In the genomic region with DNA sequence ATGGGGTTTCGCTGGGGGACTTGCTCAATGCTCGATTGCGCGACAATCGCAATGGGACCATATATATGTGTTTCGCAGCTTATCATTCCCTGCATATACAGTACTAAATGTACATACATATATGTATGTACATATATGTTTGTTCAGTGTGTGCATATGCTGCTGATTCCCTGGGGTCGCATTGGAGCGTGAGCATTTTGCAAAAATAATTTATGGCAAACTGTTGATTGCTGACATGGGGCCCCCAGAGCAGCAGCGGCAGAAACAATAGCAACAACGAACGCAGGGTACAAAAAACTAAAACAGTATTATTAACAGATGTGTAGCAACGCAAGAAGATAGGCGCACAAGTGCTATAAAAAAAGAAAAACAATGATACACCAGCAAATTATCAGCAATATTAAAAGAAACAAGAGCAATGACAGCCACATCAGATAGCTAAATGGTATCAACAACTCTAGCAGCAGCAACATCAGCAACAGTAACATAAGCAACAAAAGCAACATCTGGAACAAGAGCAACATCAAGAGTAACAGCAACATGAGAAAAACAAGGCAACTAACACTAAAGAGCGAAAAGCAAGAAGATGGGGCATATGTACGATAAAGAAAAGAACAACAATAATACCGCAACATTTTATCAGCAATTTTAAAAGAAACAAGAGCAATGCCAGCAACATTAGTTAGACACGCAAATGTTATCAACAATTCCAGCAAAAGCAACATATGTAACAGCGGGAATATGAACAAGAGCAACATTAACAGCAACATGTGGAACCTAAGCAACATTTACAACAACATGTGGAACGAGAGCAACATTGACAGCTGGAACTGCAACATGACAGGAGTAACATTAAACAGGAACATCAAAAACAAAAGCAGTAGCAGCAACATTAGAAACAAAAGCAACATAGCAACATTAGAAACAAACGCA, we compare ENCODE assay signal across 1 fruit fly cellular context.
TF ChIP-seq lines count a peak whose summit lies in the region.

No protein-coding gene starts in this region.

TF ChIP-seq in whole organism, embryonic, 481 proteins besides CTCF, POLR2A, EP300 and RAD21 (continued from another document):
- no peak for TF ChIP-seq CG8290 (GFP tag; optimal IDR thresholded peaks at IDR 0.05; lab: Kevin White, UChicago)
- peak in 1 of 2 experiments; percentile 60 for TF ChIP-seq CG8290 (tag; optimal IDR thresholded peaks at IDR 0.05; lab: Kevin White, UChicago)
- no peak for TF ChIP-seq nau (GFP tag; optimal IDR thresholded peaks at IDR 0.05; lab: Kevin White, UChicago)
- TF ChIP-seq CG18764 (GFP tag; optimal IDR thresholded peaks at IDR 0.05; lab: Kevin White, UChicago) = no peak
- peak; percentile 3 for TF ChIP-seq CG3281 (GFP tag; optimal IDR thresholded peaks at IDR 0.05; lab: Kevin White, UChicago)
- no peak for TF ChIP-seq zen (tag; optimal IDR thresholded peaks at IDR 0.05; lab: Kevin White, UChicago)
- no peak for TF ChIP-seq Bgb (GFP tag; IDR thresholded peaks at IDR 0.05; lab: Robert Waterston, UW; ENCODE audit: partially characterized antibody)
- no peak for TF ChIP-seq Hmr (GFP tag; optimal IDR thresholded peaks at IDR 0.05; lab: Kevin White, UChicago)
- peak; percentile 22 for TF ChIP-seq nom (GFP tag; optimal IDR thresholded peaks at IDR 0.05; lab: Kevin White, UChicago)
- no peak for TF ChIP-seq scrt (GFP tag; optimal IDR thresholded peaks at IDR 0.05; lab: Kevin White, UChicago)
- 0 out of 2 replicates have a peak, but pooled peaks have one; percentile 34 for TF ChIP-seq CG9932 (GFP tag; IDR thresholded peaks at IDR 0.05; lab: Robert Waterston, UW)
- TF ChIP-seq CG2199 (GFP tag; IDR thresholded peaks at IDR 0.05; lab: Robert Waterston, UW) = no peak
- no peak for TF ChIP-seq sr (GFP tag; IDR thresholded peaks at IDR 0.05; lab: Robert Waterston, UW)
- no peak for TF ChIP-seq dimm (GFP tag; IDR thresholded peaks at IDR 0.05; lab: Robert Waterston, UW)
- TF ChIP-seq Nf-YA (GFP tag; IDR thresholded peaks at IDR 0.05; lab: Robert Waterston, UW) = 0 out of 2 replicates have a peak, but pooled peaks have one; percentile 5
- no peak for TF ChIP-seq salm (tag; optimal IDR thresholded peaks at IDR 0.05; lab: Kevin White, UChicago)
- TF ChIP-seq Ets65A (GFP tag; lab: Kevin White, UChicago) = peak; percentile 60
- peak; percentile 72 for TF ChIP-seq CG3838 (GFP tag; optimal IDR thresholded peaks at IDR 0.05; lab: Kevin White, UChicago)
- TF ChIP-seq dmrt99B (tag; optimal IDR thresholded peaks at IDR 0.05; lab: Kevin White, UChicago) = no peak
- no peak for TF ChIP-seq stwl (tag; optimal IDR thresholded peaks at IDR 0.05; lab: Kevin White, UChicago)
- no peak for TF ChIP-seq CG2120 (GFP tag; optimal IDR thresholded peaks at IDR 0.05; lab: Kevin White, UChicago)
- 0 out of 2 replicates have a peak, but pooled peaks have one; percentile 19 for TF ChIP-seq CG6272 (GFP tag; IDR thresholded peaks at IDR 0.05; lab: Robert Waterston, UW)
- TF ChIP-seq Nf-YB (GFP tag; optimal IDR thresholded peaks at IDR 0.05; lab: Kevin White, UChicago) = no peak
- TF ChIP-seq Scr (GFP tag; IDR thresholded peaks at IDR 0.05; lab: Robert Waterston, UW; ENCODE audit: partially characterized antibody) = no peak
- TF ChIP-seq CG31441 (GFP tag; IDR thresholded peaks at IDR 0.05; lab: Robert Waterston, UW) = no peak
- no peak for TF ChIP-seq Meics (GFP tag; optimal IDR thresholded peaks at IDR 0.05; lab: Kevin White, UChicago)
- no peak for TF ChIP-seq nmo (GFP tag; optimal IDR thresholded peaks at IDR 0.05; lab: Kevin White, UChicago)
- TF ChIP-seq ac (GFP tag; optimal IDR thresholded peaks at IDR 0.05; lab: Kevin White, UChicago) = no peak
- TF ChIP-seq Lim3 (GFP tag; IDR thresholded peaks at IDR 0.05; lab: Robert Waterston, UW) = no peak
